Worm (Caenorhabditis elegans) whole organism, early embryonic: Measurements from ENCODE around the gene cya-2.

ENCODE experiments used
- B0310.2 ChIP-seq: sonication (generic microtip); optimal IDR thresholded peaks from 2 replicates; lab custom pipeline; 2016; ENCODE audit warnings: mild to moderate bottlenecking, missing genetic modification characterization, missing compliant biosample characterization
- aly-1 ChIP-seq: sonication (generic microtip); optimal IDR thresholded peaks from 2 replicates; lab custom pipeline; 2016; ENCODE audit warnings: missing genetic modification characterization, missing compliant biosample characterization
- ama-1 ChIP-seq: fragments of 150-350 bp; optimal IDR thresholded peaks from 2 replicates; lab custom pipeline; 2014
- ceh-36 ChIP-seq: sonication (generic microtip); optimal IDR thresholded peaks from 2 replicates; lab custom pipeline; 2016; ENCODE audit warnings: missing genetic modification characterization, inconsistent platforms, missing compliant biosample characterization
- flt-1 ChIP-seq: fragments of 200-800 bp; sonication (Bioruptor generic); IDR thresholded peaks from 2 replicates; pipeline ENCODE4 v1.3.6; 2022; ENCODE audit warnings: missing genetic modification characterization, missing compliant biosample characterization
- hmbx-1 ChIP-seq: sonication (generic microtip); optimal IDR thresholded peaks from 2 replicates; lab custom pipeline; 2016; ENCODE audit warnings: mild to moderate bottlenecking, missing genetic modification characterization, missing compliant biosample characterization
- hmg-4 ChIP-seq: fragments of 200-800 bp; sonication (Bioruptor generic); optimal IDR thresholded peaks from 2 replicates; lab custom pipeline; 2018; ENCODE audit warnings: mild to moderate bottlenecking, missing genetic modification characterization, missing compliant biosample characterization
- pes-1 ChIP-seq: fragments of 200-800 bp; sonication (Bioruptor generic); IDR thresholded peaks from 2 replicates; pipeline ENCODE4 v1.3.6; 2022; ENCODE audit warnings: missing genetic modification reagents, missing genetic modification characterization, missing compliant biosample characterization
- scrt-1 ChIP-seq: fragments of 200-800 bp; sonication (Bioruptor generic); IDR thresholded peaks from 2 replicates; pipeline ENCODE4 v1.3.6; 2022; ENCODE audit warnings: missing genetic modification characterization, missing compliant biosample characterization
- sea-1 ChIP-seq: fragments of 200-800 bp; sonication (Bioruptor generic); conservative IDR thresholded peaks from 2 replicates; pipeline ENCODE4 v1.3.6; 2022; ENCODE audit warnings: missing genetic modification characterization, missing compliant biosample characterization
- tbx-11 ChIP-seq: fragments of 200-800 bp; sonication (Bioruptor generic); IDR thresholded peaks from 2 replicates; pipeline ENCODE4 v1.3.6; 2022; ENCODE audit warnings: missing genetic modification characterization, missing compliant biosample characterization
- tbx-37 ChIP-seq: fragments of 200-800 bp; sonication (Bioruptor generic); conservative IDR thresholded peaks from 2 replicates; pipeline ENCODE4 v1.3.6; 2022; ENCODE audit warnings: missing genetic modification reagents, missing genetic modification characterization, missing compliant biosample characterization

DNA sequence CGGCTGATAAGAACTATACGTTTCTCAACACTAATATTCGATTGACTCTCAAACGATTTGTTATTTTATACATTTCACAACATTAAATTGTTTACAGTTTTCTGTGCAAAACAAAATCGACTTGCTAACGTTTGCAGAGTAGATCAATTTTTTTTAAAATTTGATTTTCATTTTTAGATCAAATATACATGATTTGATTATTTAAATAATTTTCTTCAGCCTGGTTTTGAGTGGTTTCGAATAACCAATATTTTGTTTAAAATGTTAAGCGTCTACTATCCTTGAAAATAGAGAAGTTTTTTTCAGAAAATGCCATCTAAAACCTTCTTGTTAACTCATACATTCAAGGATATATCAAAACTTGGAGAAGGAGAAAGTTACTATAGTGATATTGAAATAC, 29.7 kb downstream of the cya-2 start, which contains the start of gene math-21:
- TF ChIP-seq hmbx-1 (tag; lab: Kevin White, UChicago) = no peak
- TF ChIP-seq ama-1 = no peak
- no peak for TF ChIP-seq hmg-4
- TF ChIP-seq tbx-37 (GFP tag; lab: Robert Waterston, UW) = no peak
- no peak for TF ChIP-seq aly-1 (tag; lab: Kevin White, UChicago)
- no peak for TF ChIP-seq ceh-36
- no peak for TF ChIP-seq pes-1 (GFP tag; lab: Robert Waterston, UW)
- TF ChIP-seq flt-1 (GFP tag; lab: Robert Waterston, UW) = no peak
- no peak for TF ChIP-seq scrt-1 (GFP tag; lab: Robert Waterston, UW)
- no peak for TF ChIP-seq B0310.2 (tag; lab: Kevin White, UChicago)
- TF ChIP-seq tbx-11 = no peak
- TF ChIP-seq sea-1 (GFP tag; lab: Robert Waterston, UW) = no peak
